Worm (Caenorhabditis elegans) whole organism, midembryonic: Measurements from ENCODE around the gene T16A1.4.

Experiments used
- cog-1 ChIP-seq: sonication (generic microtip); optimal IDR thresholded peaks from 2 replicates; lab custom pipeline; 2016; ENCODE audit warnings: missing genetic modification characterization, missing compliant biosample characterization
- flt-1 ChIP-seq: fragments of 200-800 bp; sonication (Bioruptor generic); IDR thresholded peaks from 2 replicates; pipeline ENCODE4 v1.3.6; 2022; ENCODE audit warnings: missing genetic modification characterization, missing compliant biosample characterization
- klf-2 ChIP-seq: fragments of 200-800 bp; sonication (Bioruptor generic); conservative IDR thresholded peaks from 2 replicates; pipeline ENCODE4 v1.3.6; 2022; ENCODE audit warnings: missing genetic modification reagents, missing genetic modification characterization, missing compliant biosample characterization
- med-1 ChIP-seq: sonication (generic microtip); optimal IDR thresholded peaks from 2 replicates; lab custom pipeline; 2017; ENCODE audit warnings: missing genetic modification characterization, mild to moderate bottlenecking, missing compliant biosample characterization, antibody characterized with exemption, missing genetic modification reagents; ENCODE audit not compliant: insufficient read depth
- ref-1 ChIP-seq: fragments of 200-800 bp; sonication (Bioruptor generic); conservative IDR thresholded peaks from 2 replicates; pipeline ENCODE4 v1.3.6; 2022; ENCODE audit warnings: missing genetic modification reagents, missing genetic modification characterization, missing compliant biosample characterization
- ztf-23 ChIP-seq: fragments of 200-800 bp; sonication (Bioruptor generic); IDR thresholded peaks from 2 replicates; pipeline ENCODE4 v1.3.6; 2022; ENCODE audit warnings: missing genetic modification reagents, missing genetic modification characterization, missing compliant biosample characterization
- ztf-29 ChIP-seq: fragments of 200-800 bp; sonication (Bioruptor generic); IDR thresholded peaks from 2 replicates; pipeline ENCODE4 v1.3.6; 2022; ENCODE audit warnings: missing genetic modification reagents, missing genetic modification characterization, missing compliant biosample characterization

ce11 chrII:2075513-2075912 lies 5.8 kb upstream of the T16A1.4 start, which contains the start of gene F07E5.8:
- TF ChIP-seq med-1 (no peak), klf-2 (GFP tag; lab: Robert Waterston, UW) (no peak), cog-1 (tag; lab: Kevin White, UChicago) (no peak), flt-1 (GFP tag; lab: Robert Waterston, UW) (no peak), ztf-23 (GFP tag; lab: Robert Waterston, UW) (no peak), ref-1 (GFP tag; lab: Robert Waterston, UW) (no peak), ztf-29 (GFP tag; lab: Robert Waterston, UW) (no peak)
